Worm (Caenorhabditis elegans) whole organism, L4/young adult: ENCODE data around the gene try-11.

Experiments
- W03F9.2 ChIP-seq: fragments of 150-350 bp; optimal IDR thresholded peaks from 2 replicates; lab custom pipeline; 2014; ENCODE audit warnings: missing biosample characterization, missing genetic modification characterization
- him-1 ChIP-seq: sonication (generic microtip); optimal IDR thresholded peaks from 2 replicates; lab custom pipeline; 2016; ENCODE audit warnings: missing genotype, missing genetic modification reagents, missing genetic modification characterization, missing compliant biosample characterization

DNA sequence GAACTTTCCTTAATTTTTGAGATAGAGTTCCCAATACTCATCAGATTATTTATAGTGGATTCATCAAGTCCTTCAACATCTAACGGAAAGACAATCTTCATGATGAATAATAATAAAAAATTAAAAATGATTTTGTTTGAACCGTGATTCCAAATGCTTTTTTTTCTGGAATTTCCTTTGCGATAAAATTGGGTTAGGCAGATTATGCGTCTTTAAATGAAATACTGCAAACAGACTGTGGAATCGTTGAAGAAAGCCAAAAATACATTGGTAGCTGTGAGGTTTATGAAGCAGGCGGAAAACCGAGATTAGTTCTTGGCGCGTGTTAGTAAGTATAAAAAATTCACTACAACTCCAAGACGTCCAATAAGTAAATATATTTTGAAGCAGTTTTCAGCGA lies 24.9 kb upstream of the try-11 start, which contains the start of gene srw-68:
- no peak for TF ChIP-seq him-1 (tag; lab: Kevin White, UChicago)
- TF ChIP-seq W03F9.2 (tag; lab: Kevin White, UChicago) = no peak
